Worm (Caenorhabditis elegans) whole organism, L2 larva: ENCODE data around the gene hum-8.

Source experiments
- C34F6.9 ChIP-seq: fragments of 150-350 bp; optimal IDR thresholded peaks from 2 replicates; lab custom pipeline; 2014; ENCODE audit warnings: missing biosample characterization, missing genetic modification characterization
- F13H6.1 ChIP-seq: sonication (generic microtip); optimal IDR thresholded peaks from 2 replicates; lab custom pipeline; 2016; ENCODE audit warnings: missing genetic modification characterization, missing compliant biosample characterization
- R02D3.7 ChIP-seq: fragments of 150-350 bp; optimal IDR thresholded peaks from 2 replicates; lab custom pipeline; 2014; ENCODE audit warnings: missing biosample characterization, missing genetic modification characterization
- Y55F3AM.14 ChIP-seq: fragments of 200-800 bp; sonication (Bioruptor generic); optimal IDR thresholded peaks from 2 replicates; lab custom pipeline; 2018; ENCODE audit warnings: mild to moderate bottlenecking, missing genetic modification characterization, missing compliant biosample characterization
- ZK546.5 ChIP-seq: sonication (generic microtip); optimal IDR thresholded peaks from 2 replicates; lab custom pipeline; 2017; ENCODE audit warnings: missing biosample characterization, missing genetic modification characterization
- alr-1 ChIP-seq: fragments of 150-350 bp; optimal IDR thresholded peaks from 2 replicates; lab custom pipeline; 2014; ENCODE audit warnings: missing biosample characterization, missing genetic modification characterization
- aly-2 ChIP-seq: fragments of 150-350 bp; optimal IDR thresholded peaks from 2 replicates; lab custom pipeline; 2014; ENCODE audit warnings: missing biosample characterization, missing genetic modification characterization
- ama-1 ChIP-seq: fragments of 150-350 bp; optimal IDR thresholded peaks from 2 replicates; lab custom pipeline; 2018; ENCODE audit warnings: inconsistent platforms
- blmp-1 ChIP-seq: sonication (generic microtip); optimal IDR thresholded peaks from 2 replicates; lab custom pipeline; 2017; ENCODE audit warnings: missing genetic modification characterization, mild to moderate bottlenecking, missing compliant biosample characterization, antibody characterized with exemption, moderate library complexity; ENCODE audit not compliant: insufficient read depth
- ceh-16 ChIP-seq: fragments of 150-350 bp; optimal IDR thresholded peaks from 2 replicates; lab custom pipeline; 2014; ENCODE audit warnings: missing biosample characterization, missing genetic modification characterization
- ceh-82 ChIP-seq: fragments of 150-350 bp; optimal IDR thresholded peaks from 2 replicates; lab custom pipeline; 2014; ENCODE audit warnings: missing biosample characterization, missing genetic modification characterization
- crh-2 ChIP-seq: sonication (generic microtip); optimal IDR thresholded peaks from 2 replicates; lab custom pipeline; 2017; ENCODE audit warnings: missing biosample characterization, missing genetic modification characterization
- dmd-4 ChIP-seq: sonication (generic microtip); optimal IDR thresholded peaks from 2 replicates; lab custom pipeline; 2017; ENCODE audit warnings: missing biosample characterization, missing genetic modification characterization
- egl-27 ChIP-seq: sonication (generic microtip); optimal IDR thresholded peaks from 3 replicates; lab custom pipeline; 2017; ENCODE audit warnings: missing biosample characterization, missing genetic modification reagents, missing genetic modification characterization
- elt-1 ChIP-seq: fragments of 150-350 bp; optimal IDR thresholded peaks from 2 replicates; lab custom pipeline; 2014; ENCODE audit warnings: missing biosample characterization, missing genetic modification characterization
- elt-3 ChIP-seq: sonication (generic microtip); optimal IDR thresholded peaks from 2 replicates; lab custom pipeline; 2017; ENCODE audit warnings: missing biosample characterization, missing genetic modification characterization
- fos-1 ChIP-seq: fragments of 150-350 bp; optimal IDR thresholded peaks from 2 replicates; lab custom pipeline; 2014; ENCODE audit warnings: missing biosample characterization, missing genetic modification characterization
- gmeb-1 ChIP-seq: fragments of 150-350 bp; optimal IDR thresholded peaks from 2 replicates; lab custom pipeline; 2014; ENCODE audit warnings: missing biosample characterization, missing genetic modification characterization
- lin-11 ChIP-seq: fragments of 150-350 bp; sonication (generic microtip); optimal IDR thresholded peaks from 2 replicates; lab custom pipeline; 2014; ENCODE audit warnings: missing biosample characterization, missing genetic modification characterization, inconsistent platforms, mixed read lengths
- lin-13 ChIP-seq: fragments of 150-350 bp; optimal IDR thresholded peaks from 2 replicates; lab custom pipeline; 2014; ENCODE audit warnings: missing biosample characterization, missing genetic modification reagents, missing genetic modification characterization
- lin-39 ChIP-seq: fragments of 150-350 bp; optimal IDR thresholded peaks from 2 replicates; lab custom pipeline; 2014; ENCODE audit warnings: missing biosample characterization, missing genetic modification reagents, missing genetic modification characterization
- lsy-2 ChIP-seq, 2 experiments: fragments of 150-350 bp in 1 of 2; sonication (generic microtip) in 1 of 2; optimal IDR thresholded peaks; 2 replicates each; lab custom pipeline; 2014 to 2017; ENCODE audit warnings: missing biosample characterization in 2 of 2, missing genetic modification characterization in 2 of 2
- mab-5 ChIP-seq: fragments of 150-350 bp; optimal IDR thresholded peaks from 2 replicates; lab custom pipeline; 2014; ENCODE audit warnings: missing biosample characterization, missing genetic modification characterization
- mbf-1 ChIP-seq: sonication (generic microtip); optimal IDR thresholded peaks from 2 replicates; lab custom pipeline; 2017; ENCODE audit warnings: missing biosample characterization, missing genetic modification characterization
- mdl-1 ChIP-seq, 2 experiments: fragments of 150-350 bp in 1 of 2; sonication (generic microtip) in 1 of 2; optimal IDR thresholded peaks; 2 replicates each; lab custom pipeline; 2017; ENCODE audit warnings: missing biosample characterization in 2 of 2, missing genetic modification characterization in 2 of 2
- nhr-10 ChIP-seq: sonication (generic microtip); optimal IDR thresholded peaks from 2 replicates; lab custom pipeline; 2017; ENCODE audit warnings: missing biosample characterization, missing genetic modification characterization
- nhr-11 ChIP-seq: fragments of 150-350 bp; optimal IDR thresholded peaks from 2 replicates; lab custom pipeline; 2014; ENCODE audit warnings: missing biosample characterization, missing genetic modification characterization
- nhr-12 ChIP-seq: fragments of 150-350 bp; optimal IDR thresholded peaks from 2 replicates; lab custom pipeline; 2014; ENCODE audit warnings: missing biosample characterization, missing genetic modification characterization
- nhr-129 ChIP-seq: fragments of 150-350 bp; optimal IDR thresholded peaks from 2 replicates; lab custom pipeline; 2014; ENCODE audit warnings: missing biosample characterization, missing genetic modification characterization
- nhr-21 ChIP-seq: fragments of 150-350 bp; optimal IDR thresholded peaks from 2 replicates; lab custom pipeline; 2014; ENCODE audit warnings: missing biosample characterization, missing genetic modification characterization
- nhr-23 ChIP-seq: fragments of 150-350 bp; optimal IDR thresholded peaks from 2 replicates; lab custom pipeline; 2014; ENCODE audit warnings: missing biosample characterization, missing genetic modification reagents, missing genetic modification characterization
- nhr-237 ChIP-seq: fragments of 150-350 bp; optimal IDR thresholded peaks from 2 replicates; lab custom pipeline; 2014; ENCODE audit warnings: missing biosample characterization, missing genetic modification characterization
- nhr-25 ChIP-seq: fragments of 150-350 bp; sonication (generic microtip); optimal IDR thresholded peaks from 3 replicates; lab custom pipeline; 2014; ENCODE audit warnings: missing biosample characterization, missing genetic modification characterization
- nhr-6 ChIP-seq: fragments of 150-350 bp; optimal IDR thresholded peaks from 2 replicates; lab custom pipeline; 2014; ENCODE audit warnings: missing biosample characterization, missing genetic modification characterization
- nhr-77 ChIP-seq: fragments of 150-350 bp; optimal IDR thresholded peaks from 2 replicates; lab custom pipeline; 2014; ENCODE audit warnings: missing biosample characterization, missing genetic modification characterization
- peb-1 ChIP-seq: fragments of 150-350 bp; optimal IDR thresholded peaks from 2 replicates; lab custom pipeline; 2014; ENCODE audit warnings: missing biosample characterization, missing genetic modification characterization
- sem-4 ChIP-seq: fragments of 150-350 bp; optimal IDR thresholded peaks from 2 replicates; lab custom pipeline; 2014; ENCODE audit warnings: missing biosample characterization, missing genetic modification reagents, missing genetic modification characterization
- skn-1 ChIP-seq: sonication (generic microtip); optimal IDR thresholded peaks from 2 replicates; lab custom pipeline; 2017; ENCODE audit warnings: missing biosample characterization, missing genetic modification characterization
- sma-3 ChIP-seq: sonication (generic microtip); optimal IDR thresholded peaks from 2 replicates; lab custom pipeline; 2016; ENCODE audit warnings: missing genetic modification reagents, missing genetic modification characterization, missing compliant biosample characterization
- sma-9 ChIP-seq, 2 experiments: fragments of 150-350 bp in 1 of 2; sonication (generic microtip) in 1 of 2; optimal IDR thresholded peaks; 2 replicates each; lab custom pipeline; 2014 to 2016; ENCODE audit warnings: missing genetic modification characterization in 2 of 2, mild to moderate bottlenecking in 1 of 2, missing biosample characterization in 1 of 2, missing compliant biosample characterization in 1 of 2, missing genetic modification reagents in 1 of 2, moderate library complexity in 1 of 2
- snpc-4 ChIP-seq: fragments of 150-350 bp; optimal IDR thresholded peaks from 2 replicates; lab custom pipeline; 2014; ENCODE audit warnings: missing biosample characterization, missing genetic modification characterization
- unc-39 ChIP-seq: fragments of 150-350 bp; optimal IDR thresholded peaks from 2 replicates; lab custom pipeline; 2014; ENCODE audit warnings: missing biosample characterization, missing genetic modification characterization
- unc-55 ChIP-seq: fragments of 150-350 bp; sonication (generic microtip); optimal IDR thresholded peaks from 3 replicates; lab custom pipeline; 2014; ENCODE audit warnings: missing biosample characterization, missing genetic modification reagents, missing genetic modification characterization
- unc-62 ChIP-seq: fragments of 150-350 bp; optimal IDR thresholded peaks from 2 replicates; lab custom pipeline; 2014; ENCODE audit warnings: missing biosample characterization, missing genetic modification reagents, missing genetic modification characterization
- zag-1 ChIP-seq: fragments of 150-350 bp; optimal IDR thresholded peaks from 2 replicates; lab custom pipeline; 2014; ENCODE audit warnings: missing biosample characterization, missing genetic modification characterization
- ztf-1 ChIP-seq: fragments of 200-800 bp; sonication (Bioruptor generic); conservative IDR thresholded peaks from 2 replicates; pipeline ENCODE4 v1.3.6; 2022; ENCODE audit warnings: missing genetic modification characterization, missing compliant biosample characterization
- ztf-11 ChIP-seq: sonication (generic microtip); optimal IDR thresholded peaks from 2 replicates; lab custom pipeline; 2017; ENCODE audit warnings: missing biosample characterization, missing genetic modification characterization
- ztf-4 ChIP-seq: fragments of 150-350 bp; optimal IDR thresholded peaks from 2 replicates; lab custom pipeline; 2014; ENCODE audit warnings: missing biosample characterization, missing genetic modification characterization

Gene hum-8

ce11 chrIV:396373-396772, 44.0 kb downstream of the hum-8 start, which contains the start of gene rrp-8:
TSS of gene rrp-8 (plus strand) at chrIV:396545.
- TF ChIP-seq unc-62 (GFP tag; lab: Kevin White, UChicago) (no peak), nhr-129 (tag; lab: Kevin White, UChicago) (no peak), lin-11 (no peak), ZK546.5 (tag; lab: Kevin White, UChicago) (no peak), unc-55 (GFP tag; lab: Kevin White, UChicago) (no peak), peb-1 (tag; lab: Kevin White, UChicago) (no peak), sma-3 (GFP tag; lab: Kevin White, UChicago) (no peak), egl-27 (tag; lab: Kevin White, UChicago) (no peak), blmp-1 (tag; lab: Kevin White, UChicago) (no peak), nhr-237 (no peak), mbf-1 (tag; lab: Kevin White, UChicago) (no peak), nhr-77 (tag; lab: Kevin White, UChicago) (no peak), mab-5 (tag; lab: Kevin White, UChicago) (no peak), unc-39 (no peak), nhr-21 (no peak), elt-3 (no peak), mdl-1 (tag; optimal IDR thresholded peaks at IDR 0.05; lab: Kevin White, UChicago) (no peak), sem-4 (tag; lab: Kevin White, UChicago) (no peak), nhr-25 (tag; lab: Kevin White, UChicago) (no peak), dmd-4 (tag; lab: Kevin White, UChicago) (no peak)

- TF ChIP-seq ZK546.5 (tag; lab: Kevin White, UChicago) (no peak), ceh-16 (tag; lab: Kevin White, UChicago) (no peak), zag-1 (tag; lab: Kevin White, UChicago) (no peak), lin-11 (peak; percentile 45), nhr-6 (peak; percentile 2), skn-1 (tag; lab: Kevin White, UChicago) (no peak), ztf-4 (tag; lab: Kevin White, UChicago) (no peak), lin-13 (GFP tag; lab: Kevin White, UChicago) (peak; percentile 49), gmeb-1 (tag; lab: Kevin White, UChicago) (peak; percentile 75), Y55F3AM.14 (no peak), sem-4 (tag; lab: Kevin White, UChicago) (no peak), nhr-77 (tag; lab: Kevin White, UChicago) (no peak), ztf-11 (no peak), ceh-82 (tag; lab: Kevin White, UChicago) (no peak), nhr-25 (tag; lab: Kevin White, UChicago) (peak; percentile 47), elt-3 (no peak), unc-62 (GFP tag; lab: Kevin White, UChicago) (no peak), alr-1 (tag; lab: Kevin White, UChicago) (no peak), mab-5 (tag; lab: Kevin White, UChicago) (peak; percentile 11), F13H6.1 (tag; lab: Kevin White, UChicago) (peak; percentile 52), elt-1 (tag; lab: Kevin White, UChicago) (no peak), nhr-23 (tag; lab: Kevin White, UChicago) (no peak), ama-1 (no peak), C34F6.9 (tag; lab: Kevin White, UChicago) (peak; percentile 92), unc-39 (no peak), fos-1 (tag; lab: Kevin White, UChicago) (peak; percentile 30), mbf-1 (tag; lab: Kevin White, UChicago) (no peak), sma-3 (GFP tag; lab: Kevin White, UChicago) (peak; percentile 58), nhr-129 (tag; lab: Kevin White, UChicago) (peak; percentile 81), aly-2 (tag; lab: Kevin White, UChicago) (no peak), crh-2 (tag; lab: Kevin White, UChicago) (peak; percentile 71), blmp-1 (tag; lab: Kevin White, UChicago) (peak; percentile 3), mdl-1 (tag; optimal IDR thresholded peaks at IDR 0.05; lab: Kevin White, UChicago) (no peak), nhr-237 (no peak), nhr-12 (tag; lab: Kevin White, UChicago) (no peak), R02D3.7 (tag; lab: Kevin White, UChicago) (no peak), dmd-4 (tag; lab: Kevin White, UChicago) (no peak), nhr-11 (tag; lab: Kevin White, UChicago) (no peak), lin-39 (tag; lab: Kevin White, UChicago) (no peak), egl-27 (tag; lab: Kevin White, UChicago) (no peak), nhr-10 (tag; lab: Kevin White, UChicago) (no peak), unc-55 (GFP tag; lab: Kevin White, UChicago) (peak; percentile 86), snpc-4 (tag; lab: Kevin White, UChicago) (no peak), lsy-2 (tag; optimal IDR thresholded peaks at IDR 0.05; lab: Kevin White, UChicago) (peak; percentile 96 to 99), nhr-21 (peak; percentile 51), sma-9 (GFP tag; optimal IDR thresholded peaks at IDR 0.05; lab: Kevin White, UChicago) (peak; percentile 52), sma-9 (tag; optimal IDR thresholded peaks at IDR 0.05; lab: Kevin White, UChicago) (no peak), peb-1 (tag; lab: Kevin White, UChicago) (no peak), ztf-1 (no peak)
Measured at ce11 chrIV:393409-393930, 46.9 kb downstream of the hum-8 start, which contains the start of the genes T07A9.15 and nog-1. TSS of gene T07A9.15 (minus strand) at chrIV:393546. TSS of gene nog-1 (plus strand) at chrIV:393880.
